Fruit fly (Drosophila melanogaster) whole organism, embryonic: ENCODE measurements around the gene CG4025.
A peak's percentile ranks its signal among the peaks of the same experiment; 100 is the strongest.

Source experiments
- Bteb2 ChIP-seq: fragments of 200-800 bp; sonication (Bioruptor generic); optimal IDR thresholded peaks from 2 replicates; lab custom pipeline; 2016; ENCODE audit warnings: missing biosample characterization, missing genetic modification characterization
- CG10209 ChIP-seq: fragments of 200-800 bp; sonication (Bioruptor generic); optimal IDR thresholded peaks from 3 replicates; lab custom pipeline; 2017; ENCODE audit warnings: missing biosample characterization, mild to moderate bottlenecking, missing genetic modification characterization, missing genetic modification reagents
- CG10321 ChIP-seq: fragments of 200-800 bp; sonication (Bioruptor generic); IDR thresholded peaks from 2 replicates; pipeline ENCODE4 v1.3.6; 2022; ENCODE audit warnings: missing biosample characterization, missing genetic modification characterization
- CG15011 ChIP-seq: fragments of 200-800 bp; sonication (Bioruptor generic); optimal IDR thresholded peaks from 3 replicates; lab custom pipeline; 2018; ENCODE audit warnings: missing biosample characterization, mild to moderate bottlenecking, missing genetic modification characterization
- CG16813 ChIP-seq: fragments of 200-800 bp; sonication (Bioruptor generic); IDR thresholded peaks from 3 replicates; pipeline ENCODE4 v1.3.6; 2022; ENCODE audit warnings: missing biosample characterization, missing genetic modification characterization; ENCODE audit not compliant: partially characterized antibody
- CG17829 ChIP-seq: fragments of 200-800 bp; optimal IDR thresholded peaks from 2 replicates; lab custom pipeline; 2019; ENCODE audit warnings: missing biosample characterization, mild to moderate bottlenecking, missing genetic modification characterization, moderate library complexity
- CG1832 ChIP-seq: fragments of 200-800 bp; sonication (Bioruptor generic); optimal IDR thresholded peaks from 2 replicates; lab custom pipeline; 2017; ENCODE audit warnings: missing biosample characterization, mild to moderate bottlenecking, missing genetic modification characterization, inconsistent platforms
- CG18764 ChIP-seq: fragments of 200-800 bp; sonication (Bioruptor generic); optimal IDR thresholded peaks from 3 replicates; lab custom pipeline; 2016; ENCODE audit warnings: missing biosample characterization, missing genetic modification characterization
- CG4404 ChIP-seq: fragments of 200-800 bp; sonication (Bioruptor generic); IDR thresholded peaks from 2 replicates; pipeline ENCODE4 v1.3.6; 2022; ENCODE audit warnings: missing biosample characterization, missing genetic modification characterization
- CG6272 ChIP-seq: fragments of 200-800 bp; sonication (Bioruptor generic); IDR thresholded peaks from 2 replicates; pipeline ENCODE4 v1.3.6; 2022; ENCODE audit warnings: missing biosample characterization, missing genetic modification characterization
- CG7372 ChIP-seq: fragments of 200-800 bp; sonication (Bioruptor generic); IDR thresholded peaks from 2 replicates; pipeline ENCODE4 v1.3.6; 2022; ENCODE audit warnings: missing biosample characterization, missing genetic modification characterization
- CG7839 ChIP-seq: fragments of 200-800 bp; sonication (Bioruptor generic); optimal IDR thresholded peaks from 3 replicates; lab custom pipeline; 2018; ENCODE audit warnings: missing biosample characterization, mild to moderate bottlenecking, missing genetic modification characterization, moderate library complexity
- CG8290 ChIP-seq, 3 experiments: fragments of 200-800 bp; sonication (Bioruptor generic); optimal IDR thresholded peaks; 2 replicates each; lab custom pipeline; 2016 to 2019; ENCODE audit warnings: missing biosample characterization in 3 of 3, missing genetic modification characterization in 3 of 3, mild to moderate bottlenecking in 2 of 3, moderate library complexity in 1 of 3
- Chrac-16 ChIP-seq: fragments of 200-800 bp; sonication (Bioruptor generic); optimal IDR thresholded peaks from 3 replicates; lab custom pipeline; 2016; ENCODE audit warnings: missing biosample characterization, missing genetic modification characterization
- CoRest ChIP-seq: fragments of 200-800 bp; sonication (Bioruptor generic); optimal IDR thresholded peaks from 3 replicates; lab custom pipeline; 2018; ENCODE audit warnings: missing biosample characterization, mild to moderate bottlenecking, missing genetic modification characterization, moderate library complexity
- Deaf1 ChIP-seq: fragments of 200-800 bp; optimal IDR thresholded peaks from 3 replicates; lab custom pipeline; 2019; ENCODE audit warnings: missing biosample characterization, mild to moderate bottlenecking, missing genetic modification characterization, moderate library complexity
- E2f1 ChIP-seq: fragments of 200-800 bp; sonication (Bioruptor generic); IDR thresholded peaks from 2 replicates; pipeline ENCODE4 v1.3.6; 2022; ENCODE audit warnings: missing biosample characterization, missing genetic modification characterization
- Fer2 ChIP-seq: fragments of 200-800 bp; sonication (Bioruptor generic); optimal IDR thresholded peaks from 2 replicates; lab custom pipeline; 2018; ENCODE audit warnings: missing biosample characterization, mild to moderate bottlenecking, missing genetic modification characterization, moderate library complexity
- Hr78 ChIP-seq, 2 experiments: fragments of 200-800 bp in 1 of 2; fragments of >200 bp in 1 of 2; sonication (Bioruptor generic) in 1 of 2; optimal IDR thresholded peaks; 2 replicates each; lab custom pipeline; 2017 to 2019; ENCODE audit warnings: missing biosample characterization in 2 of 2, missing genetic modification characterization in 2 of 2, mild to moderate bottlenecking in 1 of 2, moderate library complexity in 1 of 2
- Med ChIP-seq: fragments of 200-800 bp; sonication (Bioruptor generic); peaks from one replicate; lab custom pipeline; 2016; ENCODE audit warnings: missing biosample characterization, missing genetic modification characterization, mild to moderate bottlenecking, inconsistent platforms, moderate library complexity
- Myb ChIP-seq: fragments of 200-800 bp; sonication (Bioruptor generic); optimal IDR thresholded peaks from 2 replicates; lab custom pipeline; 2016; ENCODE audit warnings: missing biosample characterization, missing genetic modification characterization
- Neu2 ChIP-seq: fragments of 200-800 bp; sonication (Bioruptor generic); optimal IDR thresholded peaks from 3 replicates; lab custom pipeline; 2016; ENCODE audit warnings: missing biosample characterization, missing genetic modification characterization, borderline replicate concordance
- Rx ChIP-seq: fragments of 200-800 bp; sonication (Bioruptor generic); IDR thresholded peaks from 2 replicates; pipeline ENCODE4 v1.3.6; 2022; ENCODE audit warnings: missing biosample characterization, missing genetic modification characterization
- Side ChIP-seq: fragments of 200-800 bp; sonication (Bioruptor generic); optimal IDR thresholded peaks from 2 replicates; lab custom pipeline; 2016; ENCODE audit warnings: missing biosample characterization, missing genetic modification characterization
- Sry-β ChIP-seq: fragments of 200-800 bp; sonication (Bioruptor generic); optimal IDR thresholded peaks from 2 replicates; lab custom pipeline; 2018; ENCODE audit warnings: missing biosample characterization, mild to moderate bottlenecking, missing genetic modification characterization, moderate library complexity
- Ssrp ChIP-seq: fragments of 200-800 bp; sonication (Bioruptor generic); optimal IDR thresholded peaks from 2 replicates; lab custom pipeline; 2018; ENCODE audit warnings: missing biosample characterization, mild to moderate bottlenecking, missing genetic modification characterization, moderate library complexity
- Xbp1 ChIP-seq: fragments of 200-800 bp; sonication (Bioruptor generic); optimal IDR thresholded peaks from 3 replicates; lab custom pipeline; 2016; ENCODE audit warnings: missing biosample characterization, mild to moderate bottlenecking, missing genetic modification characterization
- al ChIP-seq: fragments of 200-800 bp; sonication (Bioruptor generic); IDR thresholded peaks from 2 replicates; pipeline ENCODE4 v1.3.6; 2022; ENCODE audit warnings: missing biosample characterization, missing genetic modification characterization
- aop ChIP-seq: fragments of 200-800 bp; sonication (Bioruptor generic); IDR thresholded peaks from 2 replicates; pipeline ENCODE4 v1.3.6; 2022; ENCODE audit warnings: missing biosample characterization, missing genetic modification characterization
- cg ChIP-seq: fragments of 200-800 bp; sonication (Bioruptor generic); optimal IDR thresholded peaks from 3 replicates; lab custom pipeline; 2019; ENCODE audit warnings: missing biosample characterization, mild to moderate bottlenecking, missing genetic modification characterization, moderate library complexity
- ci ChIP-seq: fragments of 200-800 bp; sonication (Bioruptor generic); IDR thresholded peaks from 3 replicates; pipeline ENCODE4 v1.3.6; 2022; ENCODE audit warnings: missing biosample characterization, missing genetic modification characterization
- dati ChIP-seq: fragments of 200-800 bp; sonication (Bioruptor generic); IDR thresholded peaks from 2 replicates; pipeline ENCODE4 v1.3.6; 2022; ENCODE audit warnings: missing biosample characterization, missing genetic modification characterization
- kay ChIP-seq: fragments of 200-800 bp; sonication (Bioruptor generic); optimal IDR thresholded peaks from 2 replicates; lab custom pipeline; 2016; ENCODE audit warnings: missing biosample characterization, missing genetic modification characterization
- lab ChIP-seq: fragments of 200-800 bp; sonication (Bioruptor generic); optimal IDR thresholded peaks from 3 replicates; lab custom pipeline; 2017; ENCODE audit warnings: missing biosample characterization, missing genetic modification characterization, mild to moderate bottlenecking, moderate library complexity, missing genetic modification reagents
- nau ChIP-seq: fragments of 200-800 bp; sonication (Bioruptor generic); optimal IDR thresholded peaks from 3 replicates; lab custom pipeline; 2017; ENCODE audit warnings: missing biosample characterization, mild to moderate bottlenecking, missing genetic modification characterization, missing genetic modification reagents
- org-1 ChIP-seq: fragments of 200-800 bp; sonication (Bioruptor generic); optimal IDR thresholded peaks from 2 replicates; lab custom pipeline; 2017; ENCODE audit warnings: missing biosample characterization, missing genetic modification characterization
- scrt ChIP-seq: fragments of 200-800 bp; sonication (Bioruptor generic); optimal IDR thresholded peaks from 2 replicates; lab custom pipeline; 2018; ENCODE audit warnings: missing biosample characterization, mild to moderate bottlenecking, missing genetic modification characterization, moderate library complexity
- sd ChIP-seq: fragments of 200-800 bp; sonication (Bioruptor generic); optimal IDR thresholded peaks from 3 replicates; lab custom pipeline; 2018; ENCODE audit warnings: missing biosample characterization, mild to moderate bottlenecking, missing genetic modification characterization, moderate library complexity
- sens ChIP-seq: fragments of 200-800 bp; sonication (Bioruptor generic); peaks from one replicate; lab custom pipeline; 2016; ENCODE audit warnings: missing biosample characterization, missing genetic modification characterization
- sens-2 ChIP-seq: fragments of 200-800 bp; sonication (Bioruptor generic); IDR thresholded peaks from 2 replicates; pipeline ENCODE4 v1.3.6; 2022; ENCODE audit warnings: missing biosample characterization, missing genetic modification characterization
- shn ChIP-seq: fragments of 200-800 bp; sonication (Bioruptor generic); optimal IDR thresholded peaks from 3 replicates; lab custom pipeline; 2016; ENCODE audit warnings: missing biosample characterization, missing genetic modification characterization
- so ChIP-seq: fragments of 200-800 bp; sonication (Bioruptor generic); IDR thresholded peaks from 3 replicates; pipeline ENCODE4 v1.3.6; 2022; ENCODE audit warnings: missing biosample characterization, missing genetic modification characterization
- sr ChIP-seq: fragments of 200-800 bp; sonication (Bioruptor generic); IDR thresholded peaks from 3 replicates; pipeline ENCODE4 v1.3.6; 2022; ENCODE audit warnings: missing biosample characterization, missing genetic modification characterization
- tgo ChIP-seq: fragments of 200-800 bp; sonication (Bioruptor generic); IDR thresholded peaks from 3 replicates; pipeline ENCODE4 v1.3.6; 2022; ENCODE audit warnings: missing biosample characterization, missing genetic modification characterization
- vvl ChIP-seq: fragments of 200-800 bp; sonication (Bioruptor generic); IDR thresholded peaks from 2 replicates; pipeline ENCODE4 v1.3.6; 2022; ENCODE audit warnings: missing biosample characterization, missing genetic modification characterization

CG4025 gene

dm6 chrX:2031308-2031707, 45.5 kb upstream of the CG4025 start:
- TF ChIP-seq al (GFP tag; lab: Robert Waterston, UW): no peak
- no peak for TF ChIP-seq CG7372 (GFP tag; lab: Robert Waterston, UW)
- no peak for TF ChIP-seq Rx (GFP tag; lab: Robert Waterston, UW)
- no peak for TF ChIP-seq CoRest (tag; lab: Kevin White, UChicago)
- TF ChIP-seq sens (GFP tag; lab: Kevin White, UChicago): no peak
- no peak for TF ChIP-seq CG10209 (GFP tag; lab: Kevin White, UChicago)
- TF ChIP-seq vvl (GFP tag; lab: Robert Waterston, UW): no peak
- no peak for TF ChIP-seq CG18764 (GFP tag; lab: Kevin White, UChicago)
- TF ChIP-seq nau (GFP tag; lab: Kevin White, UChicago): no peak
- TF ChIP-seq, all 482 proteins: peak for 0

- TF ChIP-seq Sry-β (peak; percentile 80), sens (GFP tag; lab: Kevin White, UChicago) (peak; percentile 59), Ssrp (tag; lab: Kevin White, UChicago) (peak; percentile 14), CG8290 (GFP tag; optimal IDR thresholded peaks at IDR 0.05; lab: Kevin White, UChicago) (peak; percentile 32), CG8290 (tag; optimal IDR thresholded peaks at IDR 0.05; lab: Kevin White, UChicago) (no peak), Fer2 (tag; lab: Kevin White, UChicago) (no peak)
Measured at dm6 chrX:2032160-2032801, 44.5 kb upstream of the CG4025 start.

dm6 chrX:2032821-2033436, 43.8 kb upstream of the CG4025 start:
- TF ChIP-seq org-1 (GFP tag; lab: Kevin White, UChicago): no peak
- no peak for TF ChIP-seq Side
- no peak for TF ChIP-seq CG4404 (GFP tag; lab: Robert Waterston, UW)
- TF ChIP-seq shn (GFP tag; lab: Kevin White, UChicago): no peak
- peak; percentile 73 for TF ChIP-seq sr (GFP tag; lab: Robert Waterston, UW)
- TF ChIP-seq Xbp1 (GFP tag; lab: Kevin White, UChicago): no peak
- no peak for TF ChIP-seq CG17829 (tag; lab: Kevin White, UChicago)
- peak; percentile 92 for TF ChIP-seq so (GFP tag; lab: Robert Waterston, UW)
- TF ChIP-seq Neu2: no peak
- no peak for TF ChIP-seq scrt (GFP tag; lab: Kevin White, UChicago)
- no peak for TF ChIP-seq CG7839
- TF ChIP-seq Deaf1 (tag; lab: Kevin White, UChicago): peak; percentile 34
- no peak for TF ChIP-seq aop (GFP tag; lab: Robert Waterston, UW)
- TF ChIP-seq CG1832: peak; percentile 28
- TF ChIP-seq Med (GFP tag; lab: Kevin White, UChicago): peak; percentile 73
- TF ChIP-seq Myb: no peak
- 0 out of 3 replicates have a peak, but pooled peaks have one; percentile 25 for TF ChIP-seq ci (GFP tag; lab: Robert Waterston, UW)
- TF ChIP-seq kay (GFP tag; lab: Kevin White, UChicago): peak; percentile 64
- no peak for TF ChIP-seq dati (GFP tag; lab: Robert Waterston, UW)
- no peak for TF ChIP-seq CG15011 (GFP tag; lab: Kevin White, UChicago)
- TF ChIP-seq sd: peak; percentile 84
- peak; percentile 3 for TF ChIP-seq cg (GFP tag; lab: Kevin White, UChicago)
- TF ChIP-seq lab: peak; percentile 6
- no peak for TF ChIP-seq CG16813 (GFP tag; lab: Robert Waterston, UW)
- TF ChIP-seq tgo (GFP tag; lab: Robert Waterston, UW): no peak
- no peak for TF ChIP-seq Hr78 (GFP tag; optimal IDR thresholded peaks at IDR 0.05; lab: Kevin White, UChicago)
- no peak for TF ChIP-seq CG8290 (GFP tag; optimal IDR thresholded peaks at IDR 0.05; lab: Kevin White, UChicago)
- peak in 1 of 2 experiments; percentile 23 for TF ChIP-seq CG8290 (tag; optimal IDR thresholded peaks at IDR 0.05; lab: Kevin White, UChicago)
- no peak for TF ChIP-seq Bteb2 (GFP tag; lab: Kevin White, UChicago)
- no peak for TF ChIP-seq CG6272
- TF ChIP-seq Chrac-16 (GFP tag; lab: Kevin White, UChicago): no peak
- TF ChIP-seq sens-2: no peak
- no peak for TF ChIP-seq E2f1 (GFP tag; lab: Robert Waterston, UW)
- peak; percentile 82 for TF ChIP-seq CG10321 (GFP tag; lab: Robert Waterston, UW)
